Fruit fly (Drosophila melanogaster) S2 (cell line): Measurements from ENCODE around the gene CG14074.

Experiments used
- CG8478 ChIP-seq: fragments of >200 bp; optimal IDR thresholded peaks from 2 replicates; lab custom pipeline; 2018
- CTCF ChIP-seq, 2 experiments: fragments of >200 bp; optimal IDR thresholded peaks; 2 replicates each; lab custom pipeline; 2018

CG14074 gene

dm6 chr3L:18865447-18866367, at the start of gene CG14074:
TSS of gene CG14074 (plus strand) at chr3L:18866225.
- TF ChIP-seq CTCF (optimal IDR thresholded peaks at IDR 0.05; lab: Kevin White, UChicago) (no peak), CG8478 (lab: Kevin White, UChicago) (no peak)

- TF ChIP-seq CTCF (optimal IDR thresholded peaks at IDR 0.05; lab: Kevin White, UChicago), result no peak
- no peak for TF ChIP-seq CG8478 (lab: Kevin White, UChicago)
These were observed 49.3 kb upstream of the CG14074 start for dm6 chr3L:18816719-18817118.

dm6 chr3L:18817264-18817894, 48.6 kb upstream of the CG14074 start:
- no peak for TF ChIP-seq CTCF (optimal IDR thresholded peaks at IDR 0.05; lab: Kevin White, UChicago)
- TF ChIP-seq CG8478 (lab: Kevin White, UChicago), result no peak

- TF ChIP-seq CG8478 (lab: Kevin White, UChicago), result no peak
- no peak for TF ChIP-seq CTCF (optimal IDR thresholded peaks at IDR 0.05; lab: Kevin White, UChicago)
These were observed 46.7 kb upstream of the CG14074 start for dm6 chr3L:18819262-18819886.

- TF ChIP-seq CG8478 (lab: Kevin White, UChicago), result no peak
- no peak for TF ChIP-seq CTCF (optimal IDR thresholded peaks at IDR 0.05; lab: Kevin White, UChicago)
These were observed 46.0 kb upstream of the CG14074 start for dm6 chr3L:18819887-18820637.

dm6 chr3L:18820638-18821382, 45.2 kb upstream of the CG14074 start, which contains the start of the genes CG14073 and HipHop:
TSS of gene CG14073 (minus strand) at chr3L:18820675.
TSS of gene HipHop (plus strand) at chr3L:18821171.
- TF ChIP-seq CTCF (optimal IDR thresholded peaks at IDR 0.05; lab: Kevin White, UChicago) (peak in 1 of 2 experiments; percentile 16), CG8478 (lab: Kevin White, UChicago) (no peak)

- TF ChIP-seq CTCF (optimal IDR thresholded peaks at IDR 0.05; lab: Kevin White, UChicago) (no peak), CG8478 (lab: Kevin White, UChicago) (no peak)
These were observed 44.0 kb upstream of the CG14074 start for dm6 chr3L:18822049-18822448.

- TF ChIP-seq CTCF (optimal IDR thresholded peaks at IDR 0.05; lab: Kevin White, UChicago) (no peak), CG8478 (lab: Kevin White, UChicago) (no peak)
These were observed 43.4 kb upstream of the CG14074 start, which contains the start of gene Cat for dm6 chr3L:18822450-18823220. TSS of gene Cat (plus strand) at chr3L:18822604.

- TF ChIP-seq CG8478 (lab: Kevin White, UChicago) (no peak), CTCF (optimal IDR thresholded peaks at IDR 0.05; lab: Kevin White, UChicago) (no peak)
These were observed 42.9 kb upstream of the CG14074 start for dm6 chr3L:18823221-18823514.

- TF ChIP-seq CTCF (optimal IDR thresholded peaks at IDR 0.05; lab: Kevin White, UChicago) (no peak), CG8478 (lab: Kevin White, UChicago) (no peak)
These were observed 42.0 kb upstream of the CG14074 start for dm6 chr3L:18823870-18824561.

dm6 chr3L:18824851-18825250, 41.2 kb upstream of the CG14074 start:
- TF ChIP-seq CG8478 (lab: Kevin White, UChicago), result no peak
- TF ChIP-seq CTCF (optimal IDR thresholded peaks at IDR 0.05; lab: Kevin White, UChicago), result no peak

dm6 chr3L:18825993-18826392, 40.0 kb upstream of the CG14074 start:
- TF ChIP-seq CTCF (optimal IDR thresholded peaks at IDR 0.05; lab: Kevin White, UChicago) (no peak), CG8478 (lab: Kevin White, UChicago) (no peak)
